Worm (Caenorhabditis elegans): ENCODE measurements around the gene str-40.
"Not testable (repeated sequence)": the region's sequence is repeated elsewhere in the genome, so short reads cannot be mapped to it uniquely, and the experiment has no call there.

The str-40 gene

ce11 chrV:3065928-3066327 lies 3.1 kb downstream of the str-40 start, which contains the start of gene srh-185:
Gene srh-185, plus strand, starts transcription at chrV:3066228.
- TF ChIP-seq elt-4 (tag; optimal IDR thresholded peaks at IDR 0.05) (no peak), C08G9.2 (tag; optimal IDR thresholded peaks at IDR 0.05) (no peak)

ce11 chrV:3064418-3064817 lies 4.6 kb downstream of the str-40 start, which contains the start of gene srt-16:
Gene srt-16, minus strand, starts transcription at chrV:3064518.
- not testable (repeated sequence) for TF ChIP-seq gmeb-2 (tag; optimal IDR thresholded peaks at IDR 0.05); pag-3 (tag; optimal IDR thresholded peaks at IDR 0.05; ENCODE audit: borderline replicate concordance); pax-1 (tag; optimal IDR thresholded peaks at IDR 0.05)

- TF ChIP-seq mec-3 (tag; optimal IDR thresholded peaks at IDR 0.05; ENCODE audit: borderline replicate concordance) (no peak), nhr-11 (tag; optimal IDR thresholded peaks at IDR 0.05) (no peak), ref-2 (tag; optimal IDR thresholded peaks at IDR 0.05) (no peak), ama-1 (optimal IDR thresholded peaks at IDR 0.05) (no peak), hlh-30 (tag; optimal IDR thresholded peaks at IDR 0.05; ENCODE audit: insufficient read depth) (no peak), F13H6.1 (tag; optimal IDR thresholded peaks at IDR 0.05) (no peak), ceh-31 (tag; optimal IDR thresholded peaks at IDR 0.05) (no peak), unc-3 (GFP tag; conservative IDR thresholded peaks at IDR 0.05) (no peak), unc-3 (tag; optimal IDR thresholded peaks at IDR 0.05) (no peak), ceh-34 (tag; optimal IDR thresholded peaks at IDR 0.05) (no peak), hlh-8 (tag; optimal IDR thresholded peaks at IDR 0.05) (no peak), K09A11.1 (tag; optimal IDR thresholded peaks at IDR 0.05; ENCODE audit: insufficient read depth) (no peak), lim-6 (tag; optimal IDR thresholded peaks at IDR 0.05) (no peak), tbx-2 (tag; optimal IDR thresholded peaks at IDR 0.05) (no peak), unc-55 (GFP tag; optimal IDR thresholded peaks at IDR 0.05) (no peak), ceh-18 (tag; optimal IDR thresholded peaks at IDR 0.05) (no peak), sox-2 (GFP tag; IDR thresholded peaks at IDR 0.05) (no peak), C38D4.7 (GFP tag; optimal IDR thresholded peaks at IDR 0.05) (no peak)
Measured at ce11 chrV:3062078-3062477, 6.9 kb downstream of the str-40 start, which contains the start of gene srt-15. Gene srt-15, minus strand, starts transcription at chrV:3062178.

- TF ChIP-seq nfya-1 (tag; optimal IDR thresholded peaks at IDR 0.05) (no peak), pag-3 (tag; optimal IDR thresholded peaks at IDR 0.05; ENCODE audit: borderline replicate concordance) (no peak), ama-1 (optimal IDR thresholded peaks at IDR 0.05) (no peak), K09A11.1 (tag; optimal IDR thresholded peaks at IDR 0.05; ENCODE audit: insufficient read depth) (no peak), ref-2 (tag; optimal IDR thresholded peaks at IDR 0.05) (no peak), che-1 (tag; optimal IDR thresholded peaks at IDR 0.05) (no peak), ztf-16 (tag; optimal IDR thresholded peaks at IDR 0.05) (no peak), ceh-18 (tag; optimal IDR thresholded peaks at IDR 0.05) (no peak), hlh-15 (tag; optimal IDR thresholded peaks at IDR 0.05) (no peak), C38D4.7 (GFP tag; optimal IDR thresholded peaks at IDR 0.05) (no peak), Y22D7AL.16 (tag; optimal IDR thresholded peaks at IDR 0.05) (no peak), pax-1 (tag; optimal IDR thresholded peaks at IDR 0.05) (no peak), ceh-9 (tag; optimal IDR thresholded peaks at IDR 0.05) (no peak), tbx-7 (tag; optimal IDR thresholded peaks at IDR 0.05) (no peak), odd-2 (tag; optimal IDR thresholded peaks at IDR 0.05) (no peak), T23F11.4 (GFP tag; optimal IDR thresholded peaks at IDR 0.05) (no peak)
Measured at ce11 chrV:3058996-3059395, 10.0 kb downstream of the str-40 start, which contains the start of gene str-244. Gene str-244, minus strand, starts transcription at chrV:3059096.

- TF ChIP-seq zip-5 (tag; optimal IDR thresholded peaks at IDR 0.05) (no peak), dmd-4 (tag; optimal IDR thresholded peaks at IDR 0.05; ENCODE audit: borderline replicate concordance) (no peak), lin-11 (tag; optimal IDR thresholded peaks at IDR 0.05) (no peak), eyg-1 (tag; optimal IDR thresholded peaks at IDR 0.05) (no peak), ceh-34 (tag; optimal IDR thresholded peaks at IDR 0.05) (no peak), ceh-19 (GFP tag; optimal IDR thresholded peaks at IDR 0.05) (no peak), ceh-9 (tag; optimal IDR thresholded peaks at IDR 0.05) (no peak), sox-2 (GFP tag; IDR thresholded peaks at IDR 0.05) (no peak), sox-4 (tag; optimal IDR thresholded peaks at IDR 0.05) (no peak), nfya-1 (tag; optimal IDR thresholded peaks at IDR 0.05) (no peak), unc-55 (GFP tag; optimal IDR thresholded peaks at IDR 0.05) (no peak), ceh-2 (tag; optimal IDR thresholded peaks at IDR 0.05) (no peak), elt-2 (tag; optimal IDR thresholded peaks at IDR 0.05) (no peak)
Measured at ce11 chrV:3054254-3054653, 14.7 kb downstream of the str-40 start, which contains the start of gene C50H11.8. Gene C50H11.8, plus strand, starts transcription at chrV:3054554.
